Worm (Caenorhabditis elegans) whole organism, young adult: ENCODE measurements around the gene K08H2.4.

ENCODE experiments used
- B0019.2 ChIP-seq: fragments of 200-800 bp; sonication (Bioruptor generic); conservative IDR thresholded peaks from 2 replicates; pipeline ENCODE4 v1.3.6; 2022; ENCODE audit warnings: missing genetic modification reagents, missing genetic modification characterization, missing compliant biosample characterization
- B0261.1 ChIP-seq: sonication (generic microtip); optimal IDR thresholded peaks from 2 replicates; lab custom pipeline; 2016; ENCODE audit warnings: mild to moderate bottlenecking, missing genetic modification characterization, moderate library complexity, missing compliant biosample characterization
- B0336.3 ChIP-seq: fragments of 200-800 bp; sonication (Bioruptor generic); IDR thresholded peaks from 2 replicates; pipeline ENCODE4 v1.3.6; 2022; ENCODE audit warnings: missing genetic modification characterization, missing compliant biosample characterization
- D2030.7 ChIP-seq: fragments of 200-800 bp; sonication (Bioruptor generic); IDR thresholded peaks from 2 replicates; pipeline ENCODE4 v1.3.6; 2022; ENCODE audit warnings: missing genetic modification reagents, missing genetic modification characterization, missing compliant biosample characterization
- F22D6.2 ChIP-seq: sonication (generic microtip); optimal IDR thresholded peaks from 2 replicates; lab custom pipeline; 2016; ENCODE audit warnings: mild to moderate bottlenecking, missing genetic modification characterization, missing compliant biosample characterization
- F23B12.7 ChIP-seq: sonication (generic microtip); optimal IDR thresholded peaks from 2 replicates; lab custom pipeline; 2017; ENCODE audit warnings: missing genetic modification characterization, mild to moderate bottlenecking, missing compliant biosample characterization, antibody characterized with exemption, moderate library complexity; ENCODE audit not compliant: insufficient read depth
- F52B5.7 ChIP-seq: sonication (generic microtip); optimal IDR thresholded peaks from 2 replicates; lab custom pipeline; 2016; ENCODE audit warnings: mild to moderate bottlenecking, missing genetic modification characterization, missing compliant biosample characterization
- F57C9.4 ChIP-seq: sonication (generic microtip); optimal IDR thresholded peaks from 2 replicates; lab custom pipeline; 2017; ENCODE audit warnings: mild to moderate bottlenecking, missing genetic modification characterization, missing compliant biosample characterization
- T26A5.8 ChIP-seq: sonication (generic microtip); optimal IDR thresholded peaks from 2 replicates; lab custom pipeline; 2016; ENCODE audit warnings: missing genetic modification characterization, missing compliant biosample characterization
- Y53F4B.3 ChIP-seq: fragments of 200-800 bp; sonication (Bioruptor generic); IDR thresholded peaks from 2 replicates; pipeline ENCODE4 v1.3.6; 2022; ENCODE audit warnings: missing genetic modification reagents, missing genetic modification characterization, missing compliant biosample characterization
- Y53G8AR.9 ChIP-seq: fragments of 200-800 bp; sonication (Bioruptor generic); conservative IDR thresholded peaks from 2 replicates; pipeline ENCODE4 v1.3.6; 2022; ENCODE audit warnings: missing genetic modification reagents, missing genetic modification characterization, missing compliant biosample characterization
- Y79H2A.3 ChIP-seq: fragments of 200-800 bp; sonication (Bioruptor generic); conservative IDR thresholded peaks from 2 replicates; pipeline ENCODE4 v1.3.6; 2022; ENCODE audit warnings: missing genetic modification reagents, missing genetic modification characterization, missing compliant biosample characterization
- aptf-3 ChIP-seq: fragments of 200-800 bp; sonication (Bioruptor generic); IDR thresholded peaks from 2 replicates; pipeline ENCODE4 v1.3.6; 2022; ENCODE audit warnings: missing genetic modification characterization, missing compliant biosample characterization
- atf-7 ChIP-seq: sonication (generic microtip); optimal IDR thresholded peaks from 2 replicates; lab custom pipeline; 2017; ENCODE audit warnings: mild to moderate bottlenecking, missing genetic modification characterization, missing compliant biosample characterization
- attf-6 ChIP-seq: fragments of 200-800 bp; sonication (Bioruptor generic); IDR thresholded peaks from 2 replicates; pipeline ENCODE4 v1.3.6; 2022; ENCODE audit warnings: missing genetic modification reagents, missing genetic modification characterization, missing compliant biosample characterization
- cebp-2 ChIP-seq: fragments of 200-800 bp; sonication (Bioruptor generic); IDR thresholded peaks from 2 replicates; pipeline ENCODE4 v1.3.6; 2022; ENCODE audit warnings: missing genetic modification characterization, missing compliant biosample characterization
- ceh-27 ChIP-seq: fragments of 200-800 bp; sonication (Bioruptor generic); optimal IDR thresholded peaks from 2 replicates; lab custom pipeline; 2018; ENCODE audit warnings: mild to moderate bottlenecking, missing genetic modification characterization, moderate library complexity, missing compliant biosample characterization
- ceh-40 ChIP-seq: fragments of 200-800 bp; sonication (Bioruptor generic); IDR thresholded peaks from 2 replicates; pipeline ENCODE4 v1.3.6; 2022; ENCODE audit warnings: missing genetic modification characterization, missing compliant biosample characterization
- ceh-79 ChIP-seq: sonication (generic microtip); optimal IDR thresholded peaks from 2 replicates; lab custom pipeline; 2017; ENCODE audit warnings: mild to moderate bottlenecking, missing genetic modification characterization, missing compliant biosample characterization
- die-1 ChIP-seq: sonication (generic microtip); optimal IDR thresholded peaks from 2 replicates; lab custom pipeline; 2016; ENCODE audit warnings: missing genotype, mild to moderate bottlenecking, missing genetic modification characterization, missing compliant biosample characterization
- dox-1 ChIP-seq: fragments of 200-800 bp; sonication (Bioruptor generic); IDR thresholded peaks from 2 replicates; pipeline ENCODE4 v1.3.6; 2022; ENCODE audit warnings: missing genetic modification reagents, missing genetic modification characterization, missing compliant biosample characterization
- dpff-1 ChIP-seq: sonication (generic microtip); optimal IDR thresholded peaks from 2 replicates; lab custom pipeline; 2017; ENCODE audit warnings: mild to moderate bottlenecking, missing genetic modification characterization, missing compliant biosample characterization
- efl-1 ChIP-seq: fragments of 150-350 bp; optimal IDR thresholded peaks from 2 replicates; lab custom pipeline; 2014; ENCODE audit warnings: missing biosample characterization, missing genetic modification reagents, missing genetic modification characterization
- egl-44 ChIP-seq: fragments of 200-800 bp; sonication (Bioruptor generic); IDR thresholded peaks from 2 replicates; pipeline ENCODE4 v1.3.6; 2022; ENCODE audit warnings: missing genetic modification reagents, missing genetic modification characterization, missing compliant biosample characterization
- ekl-4 ChIP-seq: fragments of 200-800 bp; sonication (Bioruptor generic); IDR thresholded peaks from 2 replicates; pipeline ENCODE4 v1.3.6; 2022; ENCODE audit warnings: missing genetic modification reagents, missing genetic modification characterization, missing compliant biosample characterization
- ets-4 ChIP-seq: fragments of 200-800 bp; sonication (Bioruptor generic); optimal IDR thresholded peaks from 2 replicates; lab custom pipeline; 2018; ENCODE audit warnings: mild to moderate bottlenecking, missing genetic modification characterization, missing compliant biosample characterization
- fkh-3 ChIP-seq: sonication (generic microtip); optimal IDR thresholded peaks from 2 replicates; lab custom pipeline; 2016; ENCODE audit warnings: mild to moderate bottlenecking, missing genetic modification characterization, missing compliant biosample characterization
- him-1 ChIP-seq: sonication (generic microtip); optimal IDR thresholded peaks from 2 replicates; lab custom pipeline; 2016; ENCODE audit warnings: missing genotype, missing genetic modification reagents, missing genetic modification characterization, missing compliant biosample characterization
- hmg-1.2 ChIP-seq: fragments of 200-800 bp; sonication (Bioruptor generic); IDR thresholded peaks from 2 replicates; pipeline ENCODE4 v1.3.6; 2022; ENCODE audit warnings: missing genetic modification reagents, missing genetic modification characterization, missing compliant biosample characterization
- hmg-20 ChIP-seq: fragments of 200-800 bp; sonication (Bioruptor generic); IDR thresholded peaks from 2 replicates; pipeline ENCODE4 v1.3.6; 2022; ENCODE audit warnings: missing genetic modification reagents, missing genetic modification characterization, missing compliant biosample characterization
- hsf-1 ChIP-seq: fragments of 200-800 bp; sonication (Bioruptor generic); IDR thresholded peaks from 2 replicates; pipeline ENCODE4 v1.3.6; 2022; ENCODE audit warnings: missing genetic modification reagents, missing genetic modification characterization, missing compliant biosample characterization
- let-607 ChIP-seq, 2 experiments: fragments of 200-800 bp in 1 of 2; sonication (Bioruptor generic) in 1 of 2; sonication (generic microtip) in 1 of 2; optimal IDR thresholded peaks; 2 replicates each; lab custom pipeline; 2016 to 2018; ENCODE audit warnings: mild to moderate bottlenecking in 2 of 2, missing compliant biosample characterization in 2 of 2, missing genetic modification characterization in 2 of 2, moderate library complexity in 2 of 2, missing genotype in 1 of 2
- lin-26 ChIP-seq: fragments of 200-800 bp; sonication (Bioruptor generic); IDR thresholded peaks from 2 replicates; pipeline ENCODE4 v1.3.6; 2022; ENCODE audit warnings: missing genetic modification reagents, missing genetic modification characterization, missing compliant biosample characterization
- lin-54 ChIP-seq: fragments of 200-800 bp; sonication (Bioruptor generic); optimal IDR thresholded peaks from 2 replicates; lab custom pipeline; 2018; ENCODE audit warnings: mild to moderate bottlenecking, missing genetic modification characterization, missing compliant biosample characterization
- madf-6 ChIP-seq: fragments of 200-800 bp; sonication (Bioruptor generic); IDR thresholded peaks from 2 replicates; pipeline ENCODE4 v1.3.6; 2022; ENCODE audit warnings: missing genetic modification reagents, missing genetic modification characterization, missing compliant biosample characterization
- mcd-1 ChIP-seq: fragments of 200-800 bp; sonication (Bioruptor generic); IDR thresholded peaks from 2 replicates; pipeline ENCODE4 v1.3.6; 2022; ENCODE audit warnings: missing genetic modification reagents, missing genetic modification characterization, missing compliant biosample characterization
- mel-28 ChIP-seq: sonication (generic microtip); optimal IDR thresholded peaks from 2 replicates; lab custom pipeline; 2016; ENCODE audit warnings: borderline replicate concordance, mild to moderate bottlenecking, missing genetic modification characterization, missing compliant biosample characterization
- nfya-1 ChIP-seq: sonication (generic microtip); optimal IDR thresholded peaks from 2 replicates; lab custom pipeline; 2017; ENCODE audit warnings: antibody characterized with exemption, missing compliant biosample characterization, missing genetic modification characterization, borderline replicate concordance; ENCODE audit not compliant: insufficient read depth
- nfya-2 ChIP-seq: fragments of 200-800 bp; sonication (Bioruptor generic); IDR thresholded peaks from 2 replicates; pipeline ENCODE4 v1.3.6; 2022; ENCODE audit warnings: missing genetic modification reagents, missing genetic modification characterization, missing compliant biosample characterization
- nfyb-1 ChIP-seq: fragments of 200-800 bp; sonication (Bioruptor generic); IDR thresholded peaks from 2 replicates; pipeline ENCODE4 v1.3.6; 2022; ENCODE audit warnings: missing genetic modification reagents, missing genetic modification characterization, missing compliant biosample characterization
- nhr-120 ChIP-seq: fragments of 200-800 bp; sonication (Bioruptor generic); IDR thresholded peaks from 2 replicates; pipeline ENCODE4 v1.3.6; 2022; ENCODE audit warnings: missing genetic modification characterization, missing compliant biosample characterization
- nhr-179 ChIP-seq: sonication (generic microtip); optimal IDR thresholded peaks from 2 replicates; lab custom pipeline; 2016; ENCODE audit warnings: mild to moderate bottlenecking, missing genetic modification characterization, missing compliant biosample characterization
- nhr-27 ChIP-seq: fragments of 200-800 bp; sonication (Bioruptor generic); optimal IDR thresholded peaks from 2 replicates; lab custom pipeline; 2018; ENCODE audit warnings: mild to moderate bottlenecking, missing genetic modification characterization, moderate library complexity, missing compliant biosample characterization
- nhr-90 ChIP-seq: sonication (generic microtip); optimal IDR thresholded peaks from 2 replicates; lab custom pipeline; 2016; ENCODE audit warnings: missing genotype, mild to moderate bottlenecking, missing genetic modification characterization, missing compliant biosample characterization
- sdz-38 ChIP-seq: sonication (generic microtip); optimal IDR thresholded peaks from 2 replicates; lab custom pipeline; 2016; ENCODE audit warnings: missing genotype, missing genetic modification characterization, missing compliant biosample characterization
- snpc-1.1 ChIP-seq: sonication (generic microtip); optimal IDR thresholded peaks from 2 replicates; lab custom pipeline; 2017; ENCODE audit warnings: missing genetic modification characterization, mild to moderate bottlenecking, missing compliant biosample characterization, antibody characterized with exemption, moderate library complexity, missing genotype, missing genetic modification reagents; ENCODE audit not compliant: insufficient read depth
- sptf-2 ChIP-seq: fragments of 200-800 bp; sonication (Bioruptor generic); optimal IDR thresholded peaks from 2 replicates; lab custom pipeline; 2018; ENCODE audit warnings: mild to moderate bottlenecking, missing genetic modification characterization, missing compliant biosample characterization
- tbp1 ChIP-seq: fragments of 200-800 bp; sonication (Bioruptor generic); optimal IDR thresholded peaks from 2 replicates; lab custom pipeline; 2018; ENCODE audit warnings: mild to moderate bottlenecking, missing genetic modification characterization, missing compliant biosample characterization
- zim-3 ChIP-seq: sonication (generic microtip); optimal IDR thresholded peaks from 2 replicates; lab custom pipeline; 2017; ENCODE audit warnings: mild to moderate bottlenecking, missing genetic modification characterization, moderate library complexity, missing compliant biosample characterization

The K08H2.4 gene

ce11 chrX:13283462-13283861, 45.2 kb downstream of the K08H2.4 start (continued):
- TF ChIP-seq madf-6 (GFP tag; lab: Robert Waterston, UW) (no peak), B0261.1 (peak; percentile 83), nhr-120 (GFP tag; lab: Robert Waterston, UW) (no peak), sdz-38 (tag; lab: Kevin White, UChicago) (no peak), D2030.7 (peak; percentile 79), ceh-27 (peak; percentile 1), mcd-1 (GFP tag; lab: Robert Waterston, UW) (no peak; the same call in 1 of the 2 replicates), nfyb-1 (GFP tag; lab: Robert Waterston, UW) (peak; percentile 60; the same call in 1 of the 2 replicates), Y53G8AR.9 (no peak), sptf-2 (GFP tag; lab: Kevin White, UChicago) (no peak), nhr-179 (tag; lab: Kevin White, UChicago) (no peak), hmg-20 (GFP tag; lab: Robert Waterston, UW) (no peak), F52B5.7 (peak; percentile 65), ets-4 (GFP tag; lab: Kevin White, UChicago) (no peak), fkh-3 (tag; lab: Kevin White, UChicago) (no peak), nfya-1 (tag; lab: Kevin White, UChicago) (no peak), nfya-2 (GFP tag; lab: Robert Waterston, UW) (no peak), die-1 (tag; lab: Kevin White, UChicago) (peak; percentile 85), aptf-3 (GFP tag; lab: Robert Waterston, UW) (peak; percentile 70; the same call in 1 of the 2 replicates), Y79H2A.3 (GFP tag; lab: Robert Waterston, UW) (no peak), lin-54 (GFP tag; lab: Kevin White, UChicago) (no peak), dpff-1 (no peak), mel-28 (no peak), ceh-79 (peak; percentile 17), hsf-1 (no peak), dox-1 (no peak), T26A5.8 (tag; lab: Kevin White, UChicago) (no peak), let-607 (tag; optimal IDR thresholded peaks at IDR 0.05; lab: Kevin White, UChicago) (peak; percentile 9 to 39), B0019.2 (no peak), efl-1 (no peak), egl-44 (GFP tag; lab: Robert Waterston, UW) (0 out of 2 replicates have a peak, but pooled peaks have one; percentile 38), F23B12.7 (peak; percentile 43), nhr-27 (no peak), Y53F4B.3 (GFP tag; lab: Robert Waterston, UW) (peak; percentile 49; the same call in 1 of the 2 replicates), cebp-2 (no peak), lin-26 (GFP tag; lab: Robert Waterston, UW) (peak; percentile 95), F22D6.2 (tag; lab: Kevin White, UChicago) (no peak), zim-3 (tag; lab: Kevin White, UChicago) (peak; percentile 38), nhr-90 (peak; percentile 57), B0336.3 (GFP tag; lab: Robert Waterston, UW) (no peak), ceh-40 (GFP tag; lab: Robert Waterston, UW) (0 out of 2 replicates have a peak, but pooled peaks have one; percentile 27), tbp1 (GFP tag; lab: Kevin White, UChicago) (peak; percentile 92), atf-7 (tag; lab: Kevin White, UChicago) (no peak), him-1 (tag; lab: Kevin White, UChicago) (peak; percentile 49), F57C9.4 (no peak), ekl-4 (GFP tag; lab: Robert Waterston, UW) (0 out of 2 replicates have a peak, but pooled peaks have one; percentile 52), snpc-1.1 (peak; percentile 2), attf-6 (GFP tag; lab: Robert Waterston, UW) (no peak), hmg-1.2 (peak; percentile 65)
